Worm (Caenorhabditis elegans): Measurements from ENCODE around the gene zhit-2.

The zhit-2 gene

ce11 chrIII:4195306-4196008, 48.7 kb downstream of the zhit-2 start (continued):
- TF ChIP-seq cebp-1 (GFP tag; IDR thresholded peaks at IDR 0.05) (no peak), cebp-1 (tag; optimal IDR thresholded peaks at IDR 0.05) (peak; percentile 62), repo-1 (tag; optimal IDR thresholded peaks at IDR 0.05) (peak; percentile 86), ztf-25 (GFP tag; IDR thresholded peaks at IDR 0.05) (no peak), tbx-9 (tag; optimal IDR thresholded peaks at IDR 0.05; ENCODE audit: borderline replicate concordance) (no peak), F57A8.1 (GFP tag; optimal IDR thresholded peaks at IDR 0.05) (no peak), dpff-1 (tag; optimal IDR thresholded peaks at IDR 0.05) (peak; percentile 96), ZK185.1 (tag; optimal IDR thresholded peaks at IDR 0.05; ENCODE audit: poor library complexity, severe bottlenecking) (peak; percentile 72), egrh-3 (GFP tag; IDR thresholded peaks at IDR 0.05) (no peak), sea-2 (GFP tag; IDR thresholded peaks at IDR 0.05) (no peak), lsl-1 (GFP tag; optimal IDR thresholded peaks at IDR 0.05) (no peak), nfyb-1 (GFP tag; IDR thresholded peaks at IDR 0.05) (peak; percentile 91)

- TF ChIP-seq attf-5 (GFP tag; optimal IDR thresholded peaks at IDR 0.05) (no peak), B0261.1 (tag; optimal IDR thresholded peaks at IDR 0.05) (no peak), ztf-25 (GFP tag; IDR thresholded peaks at IDR 0.05) (no peak), ztf-28 (GFP tag; IDR thresholded peaks at IDR 0.05) (no peak), tlf-1 (GFP tag; optimal IDR thresholded peaks at IDR 0.05) (peak; percentile 13), cebp-2 (GFP tag; IDR thresholded peaks at IDR 0.05) (0 out of 2 replicates have a peak, but pooled peaks have one; percentile 57), pbrm-1 (GFP tag; IDR thresholded peaks at IDR 0.05) (no peak), madf-8 (GFP tag; conservative IDR thresholded peaks at IDR 0.05) (no peak), hsf-1 (GFP tag; IDR thresholded peaks at IDR 0.05) (no peak), ceh-58 (GFP tag; IDR thresholded peaks at IDR 0.05) (no peak), ama-1 (optimal IDR thresholded peaks at IDR 0.05) (no peak), ama-1 (GFP tag; optimal IDR thresholded peaks at IDR 0.05) (peak in 1 of 2 experiments; percentile 66), ztf-26 (tag; optimal IDR thresholded peaks at IDR 0.05) (no peak), zim-3 (tag; optimal IDR thresholded peaks at IDR 0.05) (no peak), ceh-27 (GFP tag; optimal IDR thresholded peaks at IDR 0.05) (no peak), ztf-6 (GFP tag; IDR thresholded peaks at IDR 0.05) (no peak), hmg-1.2 (GFP tag; IDR thresholded peaks at IDR 0.05) (0 out of 2 replicates have a peak, but pooled peaks have one; percentile 11), nfya-2 (GFP tag; IDR thresholded peaks at IDR 0.05) (no peak), ceh-40 (GFP tag; IDR thresholded peaks at IDR 0.05) (no peak), nhr-90 (tag; optimal IDR thresholded peaks at IDR 0.05) (no peak), lin-26 (GFP tag; IDR thresholded peaks at IDR 0.05) (no peak), hlh-26 (GFP tag; conservative IDR thresholded peaks at IDR 0.05) (no peak), ceh-79 (tag; optimal IDR thresholded peaks at IDR 0.05) (no peak)
These were observed 49.7 kb downstream of the zhit-2 start for ce11 chrIII:4194349-4195110.

All from whole organism, young adult.